Worm (Caenorhabditis elegans) whole organism, midembryonic: ENCODE data around the gene C08H9.15.

Source experiments
- T22C8.4 ChIP-seq: fragments of 200-800 bp; sonication (Bioruptor generic); IDR thresholded peaks from 2 replicates; pipeline ENCODE4 v1.3.6; 2022; ENCODE audit warnings: missing genetic modification characterization, missing compliant biosample characterization
- flt-1 ChIP-seq: fragments of 200-800 bp; sonication (Bioruptor generic); IDR thresholded peaks from 2 replicates; pipeline ENCODE4 v1.3.6; 2022; ENCODE audit warnings: missing genetic modification characterization, missing compliant biosample characterization
- ref-1 ChIP-seq: fragments of 200-800 bp; sonication (Bioruptor generic); conservative IDR thresholded peaks from 2 replicates; pipeline ENCODE4 v1.3.6; 2022; ENCODE audit warnings: missing genetic modification reagents, missing genetic modification characterization, missing compliant biosample characterization
- tab-1 ChIP-seq: fragments of 200-800 bp; sonication (Bioruptor generic); IDR thresholded peaks from 2 replicates; pipeline ENCODE4 v1.3.6; 2022; ENCODE audit warnings: missing genetic modification characterization, missing compliant biosample characterization
- ztf-23 ChIP-seq: fragments of 200-800 bp; sonication (Bioruptor generic); IDR thresholded peaks from 2 replicates; pipeline ENCODE4 v1.3.6; 2022; ENCODE audit warnings: missing genetic modification reagents, missing genetic modification characterization, missing compliant biosample characterization
- ztf-29 ChIP-seq: fragments of 200-800 bp; sonication (Bioruptor generic); IDR thresholded peaks from 2 replicates; pipeline ENCODE4 v1.3.6; 2022; ENCODE audit warnings: missing genetic modification reagents, missing genetic modification characterization, missing compliant biosample characterization

ce11 chrII:9917904-9918303, 36.9 kb downstream of the C08H9.15 start, which contains the start of gene C05C10.8:
- TF ChIP-seq flt-1 (GFP tag; lab: Robert Waterston, UW) (no peak), ztf-23 (GFP tag; lab: Robert Waterston, UW) (no peak), ref-1 (GFP tag; lab: Robert Waterston, UW) (no peak), T22C8.4 (no peak), tab-1 (GFP tag; lab: Robert Waterston, UW) (no peak), ztf-29 (GFP tag; lab: Robert Waterston, UW) (no peak)
